Worm (Caenorhabditis elegans): ENCODE data around the gene R07E3.6.

Gene R07E3.6

DNA sequence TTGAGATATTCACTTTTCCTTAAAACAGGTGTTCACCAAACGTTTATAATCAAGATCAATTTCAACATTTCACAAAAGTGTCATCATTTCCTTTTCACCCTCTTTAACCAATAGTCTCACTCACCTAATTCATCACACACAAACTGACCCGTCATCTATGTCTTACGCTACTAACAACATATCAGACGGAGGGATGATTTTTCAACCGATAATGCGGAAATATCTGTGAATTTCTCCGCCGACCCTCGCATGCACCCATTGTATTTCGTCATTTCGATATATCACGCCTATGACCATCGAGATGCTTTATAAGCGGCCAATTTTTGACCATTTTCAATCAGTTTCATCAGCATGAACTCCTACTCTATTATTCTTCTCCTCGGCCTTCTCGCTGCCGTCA lies 13.3 kb upstream of the R07E3.6 start, which contains the start of gene fipr-21:
TSS of gene fipr-21 (plus strand) at position 352 of the 400 bp plus-strand sequence.
- TF ChIP-seq akir-1 (GFP tag; optimal IDR thresholded peaks at IDR 0.05) = no peak
- peak; percentile 22 for TF ChIP-seq chd-7 (tag; optimal IDR thresholded peaks at IDR 0.05)

DNA sequence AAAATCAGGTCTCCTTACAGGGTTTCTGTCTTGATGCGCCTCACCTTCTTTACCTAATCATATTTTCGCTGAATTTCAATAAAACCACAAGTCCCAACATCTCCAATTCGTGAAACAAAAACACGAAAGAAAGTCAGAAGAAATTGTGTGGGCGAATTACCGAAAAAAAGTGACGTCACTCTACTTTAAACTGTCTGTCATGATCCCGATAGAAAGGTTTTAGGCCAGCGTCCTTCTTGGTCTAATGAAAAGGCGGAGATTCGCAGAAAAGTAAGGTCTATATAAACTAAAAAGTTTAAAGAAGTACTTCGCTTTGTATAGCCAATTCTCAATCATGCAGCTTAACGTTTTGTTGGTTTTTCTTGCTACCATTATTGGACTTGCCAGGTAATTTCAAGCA lies 11.2 kb upstream of the R07E3.6 start, which contains the start of gene cnc-8:
TSS of gene cnc-8 (plus strand) at position 307 of the 400 bp plus-strand sequence.
- TF ChIP-seq hmg-20 (GFP tag; IDR thresholded peaks at IDR 0.05) = no peak
- peak; percentile 70 for TF ChIP-seq atf-7 (tag; optimal IDR thresholded peaks at IDR 0.05)
- TF ChIP-seq ceh-40 (GFP tag; IDR thresholded peaks at IDR 0.05) = no peak

DNA sequence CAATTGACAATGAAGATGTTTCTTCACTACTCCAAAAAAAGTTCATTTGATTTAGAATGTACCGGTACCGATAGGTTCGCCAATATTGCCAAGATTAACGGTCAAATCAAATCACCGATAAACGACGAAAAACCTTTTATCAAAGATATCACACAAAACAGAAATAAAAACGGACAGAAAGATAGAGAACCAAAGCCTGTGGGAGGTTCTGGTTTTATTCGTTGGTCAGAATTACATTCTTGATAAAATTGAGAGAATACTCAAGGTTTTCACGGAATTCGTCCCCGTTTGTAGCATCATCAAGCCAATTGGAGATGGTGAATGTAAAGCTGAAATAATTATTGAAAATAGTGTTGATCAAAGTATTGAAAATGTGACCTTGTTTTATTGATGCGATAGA lies 10.6 kb upstream of the R07E3.6 start:
- TF ChIP-seq ztf-6 (GFP tag; IDR thresholded peaks at IDR 0.05) = no peak
- TF ChIP-seq ztf-26 (tag; optimal IDR thresholded peaks at IDR 0.05) = no peak
- TF ChIP-seq F10E7.11 (tag; optimal IDR thresholded peaks at IDR 0.05) = no peak
- no peak for TF ChIP-seq lsl-1 (GFP tag; optimal IDR thresholded peaks at IDR 0.05)
- TF ChIP-seq nfya-2 (GFP tag; IDR thresholded peaks at IDR 0.05) = no peak
- no peak for TF ChIP-seq lsy-27 (tag; optimal IDR thresholded peaks at IDR 0.05; ENCODE audit: borderline replicate concordance, insufficient read depth)
- no peak for TF ChIP-seq tbp1 (GFP tag; optimal IDR thresholded peaks at IDR 0.05)
- TF ChIP-seq Y53F4B.3 (GFP tag; IDR thresholded peaks at IDR 0.05) = no peak
- no peak for TF ChIP-seq egrh-3 (GFP tag; IDR thresholded peaks at IDR 0.05)
- TF ChIP-seq attf-6 (GFP tag; IDR thresholded peaks at IDR 0.05) = no peak
- TF ChIP-seq Y79H2A.3 (GFP tag; conservative IDR thresholded peaks at IDR 0.05) = no peak
- no peak for TF ChIP-seq zfh-2 (GFP tag; conservative IDR thresholded peaks at IDR 0.05)
- no peak for TF ChIP-seq F39B2.1 (GFP tag; IDR thresholded peaks at IDR 0.05)
- TF ChIP-seq B0336.3 (GFP tag; IDR thresholded peaks at IDR 0.05) = no peak
- TF ChIP-seq attf-5 (GFP tag; optimal IDR thresholded peaks at IDR 0.05) = no peak
- no peak for TF ChIP-seq cebp-1 (GFP tag; IDR thresholded peaks at IDR 0.05)
- TF ChIP-seq cebp-1 (tag; optimal IDR thresholded peaks at IDR 0.05) = no peak

DNA sequence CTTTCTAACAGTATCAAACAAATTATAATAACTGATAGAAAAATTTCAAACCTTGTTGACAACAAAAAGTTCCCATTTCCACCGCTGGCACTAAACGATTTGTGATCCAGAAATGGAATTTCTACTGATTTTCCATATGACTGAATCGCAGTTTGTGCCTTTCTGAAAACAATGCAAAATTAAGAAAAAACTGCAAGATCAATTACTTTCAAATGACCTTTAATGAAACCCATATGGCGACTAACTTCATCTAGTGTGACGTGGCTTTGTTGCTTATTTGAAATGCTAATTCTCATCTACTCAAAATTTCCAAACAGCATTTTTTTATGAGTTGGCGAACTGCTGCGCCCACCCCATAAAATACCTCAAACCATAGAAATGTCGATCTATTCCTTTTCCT lies 10.0 kb upstream of the R07E3.6 start, which contains the start of gene F41E7.7:
TSS of gene F41E7.7 (plus strand) at position 301 of the 400 bp plus-strand sequence.
- TF ChIP-seq ekl-4 (GFP tag; IDR thresholded peaks at IDR 0.05) (no peak), cebp-2 (GFP tag; IDR thresholded peaks at IDR 0.05) (no peak), ztf-25 (GFP tag; IDR thresholded peaks at IDR 0.05) (no peak), F57A8.1 (GFP tag; optimal IDR thresholded peaks at IDR 0.05) (no peak), F55B11.4 (tag; optimal IDR thresholded peaks at IDR 0.05; ENCODE audit: borderline replicate concordance, insufficient read depth) (no peak), dox-1 (GFP tag; IDR thresholded peaks at IDR 0.05) (no peak), hlh-12 (tag; optimal IDR thresholded peaks at IDR 0.05) (no peak), hrde-1 (tag; optimal IDR thresholded peaks at IDR 0.05; ENCODE audit: borderline replicate concordance) (no peak), chd-7 (tag; optimal IDR thresholded peaks at IDR 0.05) (no peak)

- no peak for TF ChIP-seq mcd-1 (GFP tag; IDR thresholded peaks at IDR 0.05)
- no peak for TF ChIP-seq repo-1 (tag; optimal IDR thresholded peaks at IDR 0.05)
- no peak for TF ChIP-seq athp-1 (tag; optimal IDR thresholded peaks at IDR 0.05)
- no peak for TF ChIP-seq ceh-79 (tag; optimal IDR thresholded peaks at IDR 0.05)
- no peak for TF ChIP-seq ceh-58 (GFP tag; IDR thresholded peaks at IDR 0.05)
- TF ChIP-seq F37B4.10 (GFP tag; IDR thresholded peaks at IDR 0.05) = no peak
- no peak for TF ChIP-seq ccch-3 (GFP tag; optimal IDR thresholded peaks at IDR 0.05)
- TF ChIP-seq B0336.3 (GFP tag; IDR thresholded peaks at IDR 0.05) = no peak
- no peak for TF ChIP-seq nfyb-1 (GFP tag; IDR thresholded peaks at IDR 0.05)
- no peak for TF ChIP-seq Y53G8AR.9 (GFP tag; conservative IDR thresholded peaks at IDR 0.05)
- no peak for TF ChIP-seq mel-28 (tag; optimal IDR thresholded peaks at IDR 0.05; ENCODE audit: borderline replicate concordance)
Observed at ce11 chrX:10310366-10310765, 7.2 kb upstream of the R07E3.6 start, which contains the start of gene F41E7.6. Gene F41E7.6, minus strand, starts transcription at chrX:10310466.

All from whole organism, young adult.